Worm (Caenorhabditis elegans) whole organism, L4 larva: ENCODE results near the gene pno-1.

Experiments
- aly-2 ChIP-seq: sonication (generic microtip); optimal IDR thresholded peaks from 2 replicates; lab custom pipeline; 2018; ENCODE audit warnings: missing biosample characterization, missing genetic modification characterization
- ceh-20 ChIP-seq: fragments of 200-800 bp; sonication (Bioruptor generic); IDR thresholded peaks from 2 replicates; pipeline ENCODE4 v1.3.6; 2022; ENCODE audit warnings: missing genetic modification reagents, missing genetic modification characterization, missing compliant biosample characterization
- duxl-1 ChIP-seq: sonication (generic microtip); optimal IDR thresholded peaks from 2 replicates; lab custom pipeline; 2016; ENCODE audit warnings: mild to moderate bottlenecking, missing genetic modification characterization, moderate library complexity, missing compliant biosample characterization; ENCODE audit not compliant: poor library complexity
- nhr-237 ChIP-seq: sonication (generic microtip); optimal IDR thresholded peaks from 2 replicates; lab custom pipeline; 2017; ENCODE audit warnings: missing biosample characterization, missing genetic modification characterization

DNA sequence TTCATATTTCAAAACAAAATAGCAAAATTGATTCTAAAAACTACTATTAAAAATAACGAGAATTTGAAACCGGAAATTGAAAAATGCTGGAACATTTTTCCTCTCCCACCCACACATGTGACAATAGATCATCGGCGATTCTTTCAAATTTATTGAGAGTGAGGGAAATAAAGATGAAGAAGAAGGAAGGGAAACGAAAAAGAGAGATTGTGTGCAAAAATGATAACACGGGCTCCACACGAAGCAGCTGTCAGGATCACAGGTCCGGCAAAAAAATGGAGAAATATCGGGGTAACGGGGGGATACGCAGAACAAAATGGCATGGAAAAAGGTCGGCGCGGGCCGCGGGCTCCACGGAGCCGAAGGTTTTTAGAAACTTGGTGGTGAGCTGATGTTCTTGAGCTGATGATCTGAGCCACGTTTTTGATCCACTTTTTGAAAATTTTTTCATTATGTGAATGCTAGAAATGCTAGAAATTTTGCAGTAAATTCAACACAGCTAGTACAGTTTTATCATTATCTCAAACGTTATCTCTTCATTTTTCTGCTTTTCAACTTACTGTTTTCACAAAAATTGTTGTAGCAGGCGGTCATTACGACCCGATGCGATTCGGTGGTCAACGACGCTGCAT lies 15.1 kb upstream of the pno-1 start, which contains the start of gene shk-1:
- TF ChIP-seq ceh-20 (no peak), nhr-237 (tag; lab: Kevin White, UChicago) (no peak), aly-2 (tag; lab: Kevin White, UChicago) (no peak), duxl-1 (tag; lab: Kevin White, UChicago) (no peak)
